Worm (Caenorhabditis elegans) whole organism, L2 larva: Measurements from ENCODE around the gene F54B11.7.
A peak's percentile ranks its signal among the peaks of the same experiment; 100 is the strongest.

Source experiments
- ama-1 ChIP-seq: fragments of 150-350 bp; optimal IDR thresholded peaks from 2 replicates; lab custom pipeline; 2018; ENCODE audit warnings: inconsistent platforms
- ceh-16 ChIP-seq: fragments of 150-350 bp; optimal IDR thresholded peaks from 2 replicates; lab custom pipeline; 2014; ENCODE audit warnings: missing biosample characterization, missing genetic modification characterization
- ceh-82 ChIP-seq: fragments of 150-350 bp; optimal IDR thresholded peaks from 2 replicates; lab custom pipeline; 2014; ENCODE audit warnings: missing biosample characterization, missing genetic modification characterization
- lin-39 ChIP-seq: fragments of 150-350 bp; optimal IDR thresholded peaks from 2 replicates; lab custom pipeline; 2014; ENCODE audit warnings: missing biosample characterization, missing genetic modification reagents, missing genetic modification characterization
- nhr-23 ChIP-seq: fragments of 150-350 bp; optimal IDR thresholded peaks from 2 replicates; lab custom pipeline; 2014; ENCODE audit warnings: missing biosample characterization, missing genetic modification reagents, missing genetic modification characterization
- unc-39 ChIP-seq: fragments of 150-350 bp; optimal IDR thresholded peaks from 2 replicates; lab custom pipeline; 2014; ENCODE audit warnings: missing biosample characterization, missing genetic modification characterization
- unc-55 ChIP-seq: fragments of 150-350 bp; sonication (generic microtip); optimal IDR thresholded peaks from 3 replicates; lab custom pipeline; 2014; ENCODE audit warnings: missing biosample characterization, missing genetic modification reagents, missing genetic modification characterization
- unc-62 ChIP-seq: fragments of 150-350 bp; optimal IDR thresholded peaks from 2 replicates; lab custom pipeline; 2014; ENCODE audit warnings: missing biosample characterization, missing genetic modification reagents, missing genetic modification characterization

ce11 chrX:13644884-13645283, 44.6 kb downstream of the F54B11.7 start:
- TF ChIP-seq unc-39 (tag; lab: Kevin White, UChicago), result no peak
- TF ChIP-seq unc-62 (GFP tag; lab: Kevin White, UChicago), result no peak
- TF ChIP-seq ceh-16, result no peak
- TF ChIP-seq ama-1, result no peak
- TF ChIP-seq nhr-23 (tag; lab: Kevin White, UChicago), result no peak
- no peak for TF ChIP-seq lin-39 (tag; lab: Kevin White, UChicago)
- TF ChIP-seq unc-55 (GFP tag; lab: Kevin White, UChicago), result peak; percentile 82
- TF ChIP-seq ceh-82 (tag; lab: Kevin White, UChicago), result no peak
